Worm (Caenorhabditis elegans): ENCODE measurements around the gene str-176.

DNA sequence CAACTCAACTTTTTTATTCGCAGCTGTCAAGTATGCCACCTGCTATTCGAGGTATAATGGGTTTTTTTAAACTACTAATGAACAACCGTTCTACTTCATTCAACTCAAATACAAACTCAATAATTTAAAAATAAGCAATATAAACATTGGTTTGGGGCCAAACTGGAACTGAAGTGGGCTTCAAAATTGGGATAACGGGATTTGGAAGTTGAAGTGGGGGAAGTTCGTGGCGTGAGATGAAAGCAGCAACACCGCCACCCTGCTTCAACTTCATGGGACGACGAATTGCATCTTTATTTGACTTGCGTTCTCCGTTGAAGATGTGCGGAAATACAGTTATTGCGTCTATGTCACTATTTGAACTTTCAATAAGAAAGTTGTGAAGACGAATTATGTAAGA is 14.9 kb upstream of the str-176 start:
- TF ChIP-seq tbx-2 (tag; optimal IDR thresholded peaks at IDR 0.05) (no peak), ets-4 (tag; optimal IDR thresholded peaks at IDR 0.05) (no peak), zip-5 (tag; optimal IDR thresholded peaks at IDR 0.05) (no peak), nhr-11 (tag; optimal IDR thresholded peaks at IDR 0.05) (no peak)

All from whole organism, late embryonic.